Worm (Caenorhabditis elegans): Measurements from ENCODE around the gene mrpl-49.

- TF ChIP-seq ama-1 (optimal IDR thresholded peaks at IDR 0.05), result no peak
- TF ChIP-seq ZK546.5 (tag; optimal IDR thresholded peaks at IDR 0.05), result no peak
- TF ChIP-seq ceh-16 (tag; optimal IDR thresholded peaks at IDR 0.05), result no peak
Measured at ce11 chrV:12727104-12727637, 1.3 kb upstream of the mrpl-49 start, which contains the start of gene R11D1.13.
